Fruit fly (Drosophila melanogaster) whole organism, embryonic: ENCODE data around the gene Eip63F-1.

Experiments
- ATbp ChIP-seq: fragments of 200-800 bp; sonication (Bioruptor generic); optimal IDR thresholded peaks from 2 replicates; lab custom pipeline; 2017; ENCODE audit warnings: missing biosample characterization, mild to moderate bottlenecking, missing genetic modification characterization, missing genetic modification reagents
- Atf3 ChIP-seq: fragments of 200-800 bp; sonication (Bioruptor generic); optimal IDR thresholded peaks from 3 replicates; lab custom pipeline; 2016; ENCODE audit warnings: missing biosample characterization, missing genetic modification characterization
- CG1024 ChIP-seq: fragments of 200-800 bp; sonication (Bioruptor generic); IDR thresholded peaks from 2 replicates; pipeline ENCODE4 v1.3.6; 2022; ENCODE audit warnings: missing biosample characterization, missing genetic modification characterization
- CG10431 ChIP-seq: fragments of 200-800 bp; sonication (Bioruptor generic); optimal IDR thresholded peaks from 3 replicates; lab custom pipeline; 2018; ENCODE audit warnings: missing biosample characterization, mild to moderate bottlenecking, missing genetic modification characterization
- CG11560 ChIP-seq: fragments of 200-800 bp; sonication (Bioruptor generic); IDR thresholded peaks from 3 replicates; pipeline ENCODE4 v1.3.6; 2022; ENCODE audit warnings: missing biosample characterization, missing genetic modification characterization
- CG12744 ChIP-seq: fragments of 200-800 bp; sonication (Bioruptor generic); optimal IDR thresholded peaks from 2 replicates; lab custom pipeline; 2016; ENCODE audit warnings: missing biosample characterization, missing genetic modification characterization
- CG13775 ChIP-seq: fragments of 200-800 bp; sonication (Bioruptor generic); optimal IDR thresholded peaks from 3 replicates; lab custom pipeline; 2017; ENCODE audit warnings: missing biosample characterization, mild to moderate bottlenecking, missing genetic modification characterization
- CG14710 ChIP-seq: fragments of 200-800 bp; sonication (Bioruptor generic); optimal IDR thresholded peaks from 3 replicates; lab custom pipeline; 2019; ENCODE audit warnings: missing biosample characterization, mild to moderate bottlenecking, missing genetic modification characterization, moderate library complexity
- CG15514 ChIP-seq: fragments of 200-800 bp; sonication (Bioruptor generic); optimal IDR thresholded peaks from 3 replicates; lab custom pipeline; 2017; ENCODE audit warnings: missing biosample characterization, missing genetic modification characterization, mild to moderate bottlenecking, moderate library complexity, missing genetic modification reagents
- CG17829 ChIP-seq: fragments of 200-800 bp; optimal IDR thresholded peaks from 2 replicates; lab custom pipeline; 2019; ENCODE audit warnings: missing biosample characterization, mild to moderate bottlenecking, missing genetic modification characterization, moderate library complexity
- CG2712 ChIP-seq: fragments of 200-800 bp; optimal IDR thresholded peaks from 3 replicates; lab custom pipeline; 2019; ENCODE audit warnings: missing biosample characterization, mild to moderate bottlenecking, missing genetic modification characterization, moderate library complexity
- CG30020 ChIP-seq: fragments of 200-800 bp; optimal IDR thresholded peaks from 2 replicates; lab custom pipeline; 2019; ENCODE audit warnings: missing biosample characterization, mild to moderate bottlenecking, missing genetic modification characterization, moderate library complexity
- CG33557 ChIP-seq: fragments of 200-800 bp; sonication (Bioruptor generic); optimal IDR thresholded peaks from 2 replicates; lab custom pipeline; 2019; ENCODE audit warnings: missing biosample characterization, mild to moderate bottlenecking, missing genetic modification characterization, moderate library complexity
- CG34376 ChIP-seq: fragments of 200-800 bp; sonication (Bioruptor generic); optimal IDR thresholded peaks from 2 replicates; lab custom pipeline; 2018; ENCODE audit warnings: missing biosample characterization, mild to moderate bottlenecking, missing genetic modification characterization
- CG4360 ChIP-seq: fragments of 200-800 bp; sonication (Bioruptor generic); IDR thresholded peaks from 2 replicates; pipeline ENCODE4 v1.3.6; 2022; ENCODE audit warnings: missing biosample characterization, missing genetic modification characterization
- CG4424 ChIP-seq: fragments of 200-800 bp; sonication (Bioruptor generic); optimal IDR thresholded peaks from 3 replicates; lab custom pipeline; 2016; ENCODE audit warnings: missing biosample characterization, missing genetic modification characterization
- CG4617 ChIP-seq: fragments of 200-800 bp; sonication (Bioruptor generic); optimal IDR thresholded peaks from 3 replicates; lab custom pipeline; 2016; ENCODE audit warnings: missing biosample characterization, missing genetic modification characterization, borderline replicate concordance
- CG4820 ChIP-seq: fragments of 200-800 bp; sonication (Bioruptor generic); optimal IDR thresholded peaks from 3 replicates; lab custom pipeline; 2016; ENCODE audit warnings: missing biosample characterization, missing genetic modification characterization
- CG6689 ChIP-seq: fragments of 200-800 bp; sonication (Bioruptor generic); IDR thresholded peaks from 2 replicates; pipeline ENCODE4 v1.3.6; 2022; ENCODE audit warnings: missing biosample characterization, missing genetic modification characterization
- CG7372 ChIP-seq: fragments of 200-800 bp; sonication (Bioruptor generic); IDR thresholded peaks from 2 replicates; pipeline ENCODE4 v1.3.6; 2022; ENCODE audit warnings: missing biosample characterization, missing genetic modification characterization
- CG7839 ChIP-seq: fragments of 200-800 bp; sonication (Bioruptor generic); optimal IDR thresholded peaks from 3 replicates; lab custom pipeline; 2018; ENCODE audit warnings: missing biosample characterization, mild to moderate bottlenecking, missing genetic modification characterization, moderate library complexity
- CG7987 ChIP-seq: fragments of 200-800 bp; sonication (Bioruptor generic); optimal IDR thresholded peaks from 2 replicates; lab custom pipeline; 2018; ENCODE audit warnings: missing biosample characterization, mild to moderate bottlenecking, missing genetic modification characterization, moderate library complexity
- CG8765 ChIP-seq: fragments of 200-800 bp; sonication (Bioruptor generic); IDR thresholded peaks from 2 replicates; pipeline ENCODE4 v1.3.6; 2022; ENCODE audit warnings: missing biosample characterization, missing genetic modification characterization
- CG8924 ChIP-seq: fragments of 200-800 bp; optimal IDR thresholded peaks from 3 replicates; lab custom pipeline; 2019; ENCODE audit warnings: missing biosample characterization, mild to moderate bottlenecking, missing genetic modification characterization, moderate library complexity
- CG9609 ChIP-seq: fragments of 200-800 bp; sonication (Bioruptor generic); optimal IDR thresholded peaks from 3 replicates; lab custom pipeline; 2016; ENCODE audit warnings: missing biosample characterization, missing genetic modification characterization
- Doc2 ChIP-seq: fragments of 200-800 bp; sonication (Bioruptor generic); IDR thresholded peaks from 2 replicates; pipeline ENCODE4 v1.3.6; 2022; ENCODE audit warnings: missing biosample characterization, missing genetic modification characterization
- HLH3B ChIP-seq: fragments of 200-800 bp; sonication (Bioruptor generic); IDR thresholded peaks from 2 replicates; pipeline ENCODE4 v1.3.6; 2022; ENCODE audit warnings: missing biosample characterization, missing genetic modification characterization
- Hr3 ChIP-seq: fragments of 200-800 bp; sonication (Bioruptor generic); optimal IDR thresholded peaks from 3 replicates; lab custom pipeline; 2016; ENCODE audit warnings: missing biosample characterization, missing genetic modification characterization
- Hsf ChIP-seq: fragments of 200-800 bp; sonication (Bioruptor generic); optimal IDR thresholded peaks from 3 replicates; lab custom pipeline; 2016; ENCODE audit warnings: missing biosample characterization, missing genetic modification characterization
- Mrtf ChIP-seq: fragments of 200-800 bp; sonication (Bioruptor generic); IDR thresholded peaks from 3 replicates; pipeline ENCODE4 v1.3.6; 2022; ENCODE audit warnings: missing biosample characterization, missing genetic modification characterization
- NK7.1 ChIP-seq: fragments of 200-800 bp; sonication (Bioruptor generic); optimal IDR thresholded peaks from 3 replicates; lab custom pipeline; 2016; ENCODE audit warnings: missing biosample characterization, missing genetic modification characterization
- Neu2 ChIP-seq: fragments of 200-800 bp; sonication (Bioruptor generic); optimal IDR thresholded peaks from 3 replicates; lab custom pipeline; 2016; ENCODE audit warnings: missing biosample characterization, missing genetic modification characterization, borderline replicate concordance
- Pdp1 ChIP-seq, 2 experiments: fragments of 200-800 bp; sonication (Bioruptor generic); optimal IDR thresholded peaks; 3 replicates each; lab custom pipeline; 2016; ENCODE audit warnings: missing biosample characterization in 2 of 2, missing genetic modification characterization in 2 of 2, mild to moderate bottlenecking in 1 of 2, moderate library complexity in 1 of 2
- Sox102F ChIP-seq: fragments of 200-800 bp; sonication (Bioruptor generic); optimal IDR thresholded peaks from 2 replicates; lab custom pipeline; 2018; ENCODE audit warnings: missing biosample characterization, mild to moderate bottlenecking, missing genetic modification characterization, moderate library complexity
- ato ChIP-seq: fragments of 200-800 bp; sonication (Bioruptor generic); IDR thresholded peaks from 2 replicates; pipeline ENCODE4 v1.3.6; 2022; ENCODE audit warnings: missing biosample characterization, missing genetic modification characterization; ENCODE audit not compliant: partially characterized antibody
- bsh ChIP-seq, 2 experiments: fragments of 200-800 bp; sonication (Bioruptor generic); optimal IDR thresholded peaks; 2 replicates each; lab custom pipeline; 2017 to 2018; ENCODE audit warnings: mild to moderate bottlenecking in 2 of 2, missing biosample characterization in 2 of 2, missing genetic modification characterization in 2 of 2, moderate library complexity in 1 of 2
- dmrt11E ChIP-seq: fragments of 200-800 bp; sonication (Bioruptor generic); optimal IDR thresholded peaks from 3 replicates; lab custom pipeline; 2018; ENCODE audit warnings: missing biosample characterization, mild to moderate bottlenecking, missing genetic modification characterization, moderate library complexity
- esg ChIP-seq: fragments of 200-800 bp; sonication (Bioruptor generic); conservative IDR thresholded peaks from 2 replicates; pipeline ENCODE4 v1.3.6; 2022; ENCODE audit warnings: missing biosample characterization, missing genetic modification characterization
- fd102C ChIP-seq: fragments of 200-800 bp; sonication (Bioruptor generic); optimal IDR thresholded peaks from 2 replicates; lab custom pipeline; 2018; ENCODE audit warnings: missing biosample characterization, mild to moderate bottlenecking, missing genetic modification characterization, moderate library complexity
- fd96Cb ChIP-seq: fragments of 200-800 bp; sonication (Bioruptor generic); optimal IDR thresholded peaks from 2 replicates; lab custom pipeline; 2018; ENCODE audit warnings: missing biosample characterization, mild to moderate bottlenecking, missing genetic modification characterization, moderate library complexity
- fru ChIP-seq: fragments of >200 bp; optimal IDR thresholded peaks from 2 replicates; lab custom pipeline; 2017
- gem ChIP-seq: fragments of 200-800 bp; sonication (Bioruptor generic); optimal IDR thresholded peaks from 2 replicates; lab custom pipeline; 2019; ENCODE audit warnings: missing biosample characterization, mild to moderate bottlenecking, missing genetic modification characterization, moderate library complexity
- knrl ChIP-seq: fragments of 200-800 bp; sonication (Bioruptor generic); IDR thresholded peaks from 3 replicates; pipeline ENCODE4 v1.3.6; 2022; ENCODE audit warnings: missing biosample characterization, missing genetic modification characterization; ENCODE audit not compliant: partially characterized antibody
- lola ChIP-seq, 3 experiments: fragments of >200 bp in 2 of 3; fragments of 200-800 bp in 1 of 3; sonication (Bioruptor generic) in 1 of 3; optimal IDR thresholded peaks; 2 replicates each; lab custom pipeline; 2017 to 2019; ENCODE audit warnings: missing biosample characterization in 3 of 3, missing genetic modification characterization in 3 of 3, mild to moderate bottlenecking in 1 of 3, moderate library complexity in 1 of 3
- ranshi ChIP-seq: fragments of 200-800 bp; sonication (Bioruptor generic); IDR thresholded peaks from 2 replicates; pipeline ENCODE4 v1.3.6; 2022; ENCODE audit warnings: missing biosample characterization, missing genetic modification characterization
- sens ChIP-seq: fragments of 200-800 bp; sonication (Bioruptor generic); peaks from one replicate; lab custom pipeline; 2016; ENCODE audit warnings: missing biosample characterization, missing genetic modification characterization
- sob ChIP-seq: fragments of 200-800 bp; sonication (Bioruptor generic); IDR thresholded peaks from 2 replicates; pipeline ENCODE4 v1.3.6; 2022; ENCODE audit warnings: missing biosample characterization, missing genetic modification characterization
- tio ChIP-seq: fragments of 200-800 bp; sonication (Bioruptor generic); optimal IDR thresholded peaks from 2 replicates; lab custom pipeline; 2017; ENCODE audit warnings: missing biosample characterization, missing genetic modification characterization, inconsistent platforms
- unpg ChIP-seq: fragments of 200-800 bp; sonication (Bioruptor generic); optimal IDR thresholded peaks from 3 replicates; lab custom pipeline; 2018; ENCODE audit warnings: missing biosample characterization, mild to moderate bottlenecking, missing genetic modification characterization, moderate library complexity
- z ChIP-seq: fragments of 200-800 bp; sonication (Bioruptor generic); IDR thresholded peaks from 3 replicates; pipeline ENCODE4 v1.3.6; 2022; ENCODE audit warnings: missing biosample characterization, missing genetic modification characterization

Gene Eip63F-1

dm6 chr3L:3875004-3875403 lies 60.4 kb downstream of the Eip63F-1 start (continued):
- peak; percentile 72 for TF ChIP-seq gem (tag; lab: Kevin White, UChicago)
- peak; percentile 36 for TF ChIP-seq fd102C (GFP tag; lab: Kevin White, UChicago)
- TF ChIP-seq Neu2: no peak
- no peak for TF ChIP-seq CG11560 (tag; lab: Robert Waterston, UW)
- TF ChIP-seq unpg: peak; percentile 44
- no peak for TF ChIP-seq fru (lab: Kevin White, UChicago)
- no peak for TF ChIP-seq NK7.1 (GFP tag; lab: Kevin White, UChicago)
- no peak for TF ChIP-seq CG30020 (tag; lab: Kevin White, UChicago)
- peak; percentile 17 for TF ChIP-seq ATbp (GFP tag; lab: Kevin White, UChicago)
- TF ChIP-seq Atf3 (GFP tag; lab: Kevin White, UChicago): peak; percentile 6
- TF ChIP-seq CG14710 (tag; lab: Kevin White, UChicago): peak; percentile 47
- 0 out of 2 replicates have a peak, but pooled peaks have one; percentile 28 for TF ChIP-seq CG1024 (GFP tag; lab: Robert Waterston, UW)
- TF ChIP-seq CG10431: no peak
- 0 out of 2 replicates have a peak, but pooled peaks have one; percentile 18 for TF ChIP-seq esg (GFP tag; lab: Robert Waterston, UW)
- TF ChIP-seq CG7372 (GFP tag; lab: Robert Waterston, UW): 0 out of 2 replicates have a peak, but pooled peaks have one; percentile 17
- TF ChIP-seq dmrt11E (tag; lab: Kevin White, UChicago): peak; percentile 84
- TF ChIP-seq CG4617 (GFP tag; lab: Kevin White, UChicago): no peak
- TF ChIP-seq HLH3B (GFP tag; lab: Robert Waterston, UW): peak; percentile 30; the same call in 1 of the 2 replicates
- no peak for TF ChIP-seq CG7987 (GFP tag; lab: Kevin White, UChicago)
- peak; percentile 56 for TF ChIP-seq tio (GFP tag; lab: Kevin White, UChicago)
- no peak for TF ChIP-seq CG4360
- TF ChIP-seq CG8765: peak; percentile 69; the same call in 1 of the 2 replicates
- no peak for TF ChIP-seq knrl
- TF ChIP-seq Doc2 (GFP tag; lab: Robert Waterston, UW): no peak
- peak; percentile 15 to 40 for TF ChIP-seq Pdp1 (GFP tag; optimal IDR thresholded peaks at IDR 0.05; lab: Kevin White, UChicago)
- peak in 1 of 2 experiments; percentile 75 for TF ChIP-seq bsh (GFP tag; optimal IDR thresholded peaks at IDR 0.05; lab: Kevin White, UChicago)
- TF ChIP-seq Mrtf (GFP tag; lab: Robert Waterston, UW): no peak
- peak; percentile 92 for TF ChIP-seq sens
- peak; percentile 10 for TF ChIP-seq Hr3 (GFP tag; lab: Kevin White, UChicago)
- TF ChIP-seq CG4820: peak; percentile 51
- TF ChIP-seq CG7839: peak; percentile 54
- TF ChIP-seq Hsf (GFP tag; lab: Kevin White, UChicago): peak; percentile 25
- TF ChIP-seq ato: no peak
- TF ChIP-seq z (GFP tag; lab: Robert Waterston, UW): no peak
- TF ChIP-seq CG2712 (tag; lab: Kevin White, UChicago): peak; percentile 69
- TF ChIP-seq CG8924 (tag; lab: Kevin White, UChicago): peak; percentile 40
- TF ChIP-seq CG12744 (GFP tag; lab: Kevin White, UChicago): no peak
- peak; percentile 32 for TF ChIP-seq fd96Cb (tag; lab: Kevin White, UChicago)
- TF ChIP-seq CG6689 (GFP tag; lab: Robert Waterston, UW): 0 out of 2 replicates have a peak, but pooled peaks have one; percentile 12
- TF ChIP-seq CG17829 (tag; lab: Kevin White, UChicago): peak; percentile 69
- TF ChIP-seq sob (GFP tag; lab: Robert Waterston, UW): no peak
- no peak for TF ChIP-seq CG34376 (GFP tag; lab: Kevin White, UChicago)
- TF ChIP-seq lola (GFP tag; optimal IDR thresholded peaks at IDR 0.05; lab: Kevin White, UChicago): peak in 1 of 3 experiments; percentile 80
- no peak for TF ChIP-seq ranshi (GFP tag; lab: Robert Waterston, UW)
- TF ChIP-seq Sox102F (GFP tag; lab: Kevin White, UChicago): peak; percentile 53
- no peak for TF ChIP-seq CG15514 (GFP tag; lab: Kevin White, UChicago)
- peak; percentile 14 for TF ChIP-seq CG9609 (GFP tag; lab: Kevin White, UChicago)
- peak; percentile 53 for TF ChIP-seq CG33557 (GFP tag; lab: Kevin White, UChicago)
- TF ChIP-seq CG13775 (GFP tag; lab: Kevin White, UChicago): peak; percentile 28
- peak; percentile 29 for TF ChIP-seq CG4424 (GFP tag; lab: Kevin White, UChicago)
